Fruit fly (Drosophila melanogaster) whole organism, embryonic: Measurements from ENCODE around the gene Jhbp13.
A peak's percentile ranks its signal among the peaks of the same experiment; 100 is the strongest.

Source experiments
- Aef1 ChIP-seq: fragments of 200-800 bp; sonication (Bioruptor generic); IDR thresholded peaks from 3 replicates; pipeline ENCODE4 v1.3.6; 2022; ENCODE audit warnings: missing biosample characterization, missing genetic modification characterization
- Blimp-1 ChIP-seq: fragments of 200-800 bp; sonication (Bioruptor generic); optimal IDR thresholded peaks from 3 replicates; lab custom pipeline; 2018; ENCODE audit warnings: missing biosample characterization, missing genetic modification characterization, mild to moderate bottlenecking, moderate library complexity, missing genetic modification reagents
- CG10959 ChIP-seq: fragments of 200-800 bp; sonication (Bioruptor generic); IDR thresholded peaks from 2 replicates; pipeline ENCODE4 v1.3.6; 2022; ENCODE audit warnings: missing biosample characterization, missing genetic modification characterization
- CG11247 ChIP-seq: fragments of 200-800 bp; sonication (Bioruptor generic); IDR thresholded peaks from 2 replicates; pipeline ENCODE4 v1.3.6; 2022; ENCODE audit warnings: missing biosample characterization, missing genetic modification characterization
- CG11696 ChIP-seq: fragments of 200-800 bp; sonication (Bioruptor generic); IDR thresholded peaks from 2 replicates; pipeline ENCODE4 v1.3.6; 2022; ENCODE audit warnings: missing biosample characterization, missing genetic modification characterization
- CG12236 ChIP-seq: fragments of 200-800 bp; sonication (Bioruptor generic); optimal IDR thresholded peaks from 2 replicates; lab custom pipeline; 2016; ENCODE audit warnings: missing biosample characterization, missing genetic modification characterization
- CG12744 ChIP-seq: fragments of 200-800 bp; sonication (Bioruptor generic); optimal IDR thresholded peaks from 2 replicates; lab custom pipeline; 2016; ENCODE audit warnings: missing biosample characterization, missing genetic modification characterization
- CG12769 ChIP-seq: fragments of 200-800 bp; sonication (Bioruptor generic); optimal IDR thresholded peaks from 2 replicates; lab custom pipeline; 2019; ENCODE audit warnings: missing biosample characterization, mild to moderate bottlenecking, missing genetic modification characterization, moderate library complexity
- CG14667 ChIP-seq: fragments of 200-800 bp; sonication (Bioruptor generic); IDR thresholded peaks from 2 replicates; pipeline ENCODE4 v1.3.6; 2022; ENCODE audit warnings: missing biosample characterization, missing genetic modification characterization
- CG15011 ChIP-seq: fragments of 200-800 bp; sonication (Bioruptor generic); optimal IDR thresholded peaks from 3 replicates; lab custom pipeline; 2018; ENCODE audit warnings: missing biosample characterization, mild to moderate bottlenecking, missing genetic modification characterization
- CG15696 ChIP-seq: fragments of 200-800 bp; sonication (Bioruptor generic); optimal IDR thresholded peaks from 2 replicates; lab custom pipeline; 2019; ENCODE audit warnings: missing biosample characterization, mild to moderate bottlenecking, missing genetic modification characterization, moderate library complexity
- CG1603 ChIP-seq: fragments of 200-800 bp; sonication (Bioruptor generic); optimal IDR thresholded peaks from 2 replicates; lab custom pipeline; 2019; ENCODE audit warnings: missing biosample characterization, mild to moderate bottlenecking, missing genetic modification characterization, moderate library complexity
- CG16815 ChIP-seq: fragments of 200-800 bp; sonication (Bioruptor generic); optimal IDR thresholded peaks from 3 replicates; lab custom pipeline; 2017; ENCODE audit warnings: missing biosample characterization, mild to moderate bottlenecking, missing genetic modification characterization
- CG2129 ChIP-seq: fragments of 200-800 bp; sonication (Bioruptor generic); IDR thresholded peaks from 2 replicates; pipeline ENCODE4 v1.3.6; 2022; ENCODE audit warnings: missing biosample characterization, missing genetic modification characterization; ENCODE audit not compliant: partially characterized antibody
- CG2202 ChIP-seq: fragments of 200-800 bp; sonication (Bioruptor generic); optimal IDR thresholded peaks from 2 replicates; lab custom pipeline; 2018; ENCODE audit warnings: missing biosample characterization, mild to moderate bottlenecking, missing genetic modification characterization
- CG32767 ChIP-seq: fragments of 200-800 bp; sonication (Bioruptor generic); IDR thresholded peaks from 2 replicates; pipeline ENCODE4 v1.3.6; 2022; ENCODE audit warnings: missing biosample characterization, missing genetic modification characterization
- CG3847 ChIP-seq: fragments of 200-800 bp; sonication (Bioruptor generic); IDR thresholded peaks from 2 replicates; pipeline ENCODE4 v1.3.6; 2022; ENCODE audit warnings: missing biosample characterization, missing genetic modification characterization
- CG6175 ChIP-seq: fragments of 200-800 bp; sonication (Bioruptor generic); IDR thresholded peaks from 3 replicates; pipeline ENCODE4 v1.3.6; 2022; ENCODE audit warnings: missing biosample characterization, missing genetic modification characterization
- CG6254 ChIP-seq: fragments of 200-800 bp; sonication (Bioruptor generic); optimal IDR thresholded peaks from 3 replicates; lab custom pipeline; 2017; ENCODE audit warnings: mild to moderate bottlenecking, missing biosample characterization, missing genetic modification reagents, missing genetic modification characterization
- Chrac-16 ChIP-seq: fragments of 200-800 bp; sonication (Bioruptor generic); optimal IDR thresholded peaks from 3 replicates; lab custom pipeline; 2016; ENCODE audit warnings: missing biosample characterization, missing genetic modification characterization
- CkIIα-i1 ChIP-seq: fragments of 200-800 bp; sonication (Bioruptor generic); IDR thresholded peaks from 2 replicates; pipeline ENCODE4 v1.3.6; 2022; ENCODE audit warnings: missing biosample characterization, missing genetic modification characterization
- Dref ChIP-seq: fragments of 200-800 bp; sonication (Bioruptor generic); IDR thresholded peaks from 2 replicates; pipeline ENCODE4 v1.3.6; 2022; ENCODE audit warnings: missing biosample characterization, missing genetic modification characterization
- HHEX ChIP-seq: fragments of 200-800 bp; sonication (Bioruptor generic); optimal IDR thresholded peaks from 3 replicates; lab custom pipeline; 2017; ENCODE audit warnings: missing biosample characterization, mild to moderate bottlenecking, missing genetic modification characterization, missing genetic modification reagents
- Lhr ChIP-seq: fragments of 200-800 bp; sonication (Bioruptor generic); optimal IDR thresholded peaks from 3 replicates; lab custom pipeline; 2017; ENCODE audit warnings: mild to moderate bottlenecking, missing biosample characterization, missing genetic modification reagents, missing genetic modification characterization
- Lpt ChIP-seq: fragments of >200 bp; optimal IDR thresholded peaks from 2 replicates; lab custom pipeline; 2018; ENCODE audit warnings: missing biosample characterization, missing genetic modification characterization
- MESR4 ChIP-seq: fragments of 200-800 bp; sonication (Bioruptor generic); optimal IDR thresholded peaks from 2 replicates; lab custom pipeline; 2018; ENCODE audit warnings: missing biosample characterization, mild to moderate bottlenecking, missing genetic modification characterization, moderate library complexity
- Mrtf ChIP-seq: fragments of 200-800 bp; sonication (Bioruptor generic); IDR thresholded peaks from 3 replicates; pipeline ENCODE4 v1.3.6; 2022; ENCODE audit warnings: missing biosample characterization, missing genetic modification characterization
- Scr ChIP-seq: fragments of 200-800 bp; sonication (Bioruptor generic); IDR thresholded peaks from 2 replicates; pipeline ENCODE4 v1.3.6; 2022; ENCODE audit warnings: missing biosample characterization, missing genetic modification characterization; ENCODE audit not compliant: partially characterized antibody
- Sox100B ChIP-seq: fragments of 200-800 bp; sonication (Bioruptor generic); optimal IDR thresholded peaks from 3 replicates; lab custom pipeline; 2018; ENCODE audit warnings: missing biosample characterization, mild to moderate bottlenecking, missing genetic modification characterization
- Spps ChIP-seq: fragments of 200-800 bp; sonication (Bioruptor generic); optimal IDR thresholded peaks from 2 replicates; lab custom pipeline; 2018; ENCODE audit warnings: missing biosample characterization, mild to moderate bottlenecking, missing genetic modification characterization
- amos ChIP-seq: fragments of 200-800 bp; sonication (Bioruptor generic); IDR thresholded peaks from 2 replicates; pipeline ENCODE4 v1.3.6; 2022; ENCODE audit warnings: missing biosample characterization, missing genetic modification characterization; ENCODE audit not compliant: partially characterized antibody
- ase ChIP-seq: fragments of 200-800 bp; sonication (Bioruptor generic); IDR thresholded peaks from 3 replicates; pipeline ENCODE4 v1.3.6; 2022; ENCODE audit warnings: missing biosample characterization, missing genetic modification characterization
- cg ChIP-seq: fragments of 200-800 bp; sonication (Bioruptor generic); optimal IDR thresholded peaks from 3 replicates; lab custom pipeline; 2019; ENCODE audit warnings: missing biosample characterization, mild to moderate bottlenecking, missing genetic modification characterization, moderate library complexity
- ci ChIP-seq: fragments of 200-800 bp; sonication (Bioruptor generic); IDR thresholded peaks from 3 replicates; pipeline ENCODE4 v1.3.6; 2022; ENCODE audit warnings: missing biosample characterization, missing genetic modification characterization
- dysf ChIP-seq: fragments of 200-800 bp; sonication (Bioruptor generic); IDR thresholded peaks from 3 replicates; pipeline ENCODE4 v1.3.6; 2022; ENCODE audit warnings: missing biosample characterization, missing genetic modification characterization
- fd102C ChIP-seq: fragments of 200-800 bp; sonication (Bioruptor generic); optimal IDR thresholded peaks from 2 replicates; lab custom pipeline; 2018; ENCODE audit warnings: missing biosample characterization, mild to moderate bottlenecking, missing genetic modification characterization, moderate library complexity
- grau ChIP-seq: fragments of 200-800 bp; optimal IDR thresholded peaks from 3 replicates; lab custom pipeline; 2019; ENCODE audit warnings: missing biosample characterization, mild to moderate bottlenecking, missing genetic modification characterization, moderate library complexity
- hb ChIP-seq: fragments of 200-800 bp; sonication (Bioruptor generic); IDR thresholded peaks from 3 replicates; pipeline ENCODE4 v1.3.6; 2022; ENCODE audit warnings: missing biosample characterization, missing genetic modification characterization; ENCODE audit not compliant: partially characterized antibody
- hbn ChIP-seq: fragments of 200-800 bp; sonication (Bioruptor generic); IDR thresholded peaks from 2 replicates; pipeline ENCODE4 v1.3.6; 2022; ENCODE audit warnings: missing biosample characterization, missing genetic modification characterization; ENCODE audit not compliant: partially characterized antibody
- her ChIP-seq: fragments of 200-800 bp; sonication (Bioruptor generic); optimal IDR thresholded peaks from 2 replicates; lab custom pipeline; 2016; ENCODE audit warnings: missing biosample characterization, missing genetic modification characterization
- ind ChIP-seq: fragments of 200-800 bp; sonication (Bioruptor generic); optimal IDR thresholded peaks from 3 replicates; lab custom pipeline; 2016; ENCODE audit warnings: missing biosample characterization, missing genetic modification characterization
- jing ChIP-seq: fragments of 200-800 bp; sonication (Bioruptor generic); optimal IDR thresholded peaks from 2 replicates; lab custom pipeline; 2018; ENCODE audit warnings: missing biosample characterization, mild to moderate bottlenecking, missing genetic modification characterization
- maf-S ChIP-seq: fragments of 200-800 bp; sonication (Bioruptor generic); optimal IDR thresholded peaks from 2 replicates; lab custom pipeline; 2016; ENCODE audit warnings: missing biosample characterization, missing genetic modification characterization
- nerfin-2 ChIP-seq: fragments of 200-800 bp; sonication (Bioruptor generic); IDR thresholded peaks from 2 replicates; pipeline ENCODE4 v1.3.6; 2022; ENCODE audit warnings: missing biosample characterization, missing genetic modification characterization; ENCODE audit not compliant: partially characterized antibody
- scrt ChIP-seq: fragments of 200-800 bp; sonication (Bioruptor generic); optimal IDR thresholded peaks from 2 replicates; lab custom pipeline; 2018; ENCODE audit warnings: missing biosample characterization, mild to moderate bottlenecking, missing genetic modification characterization, moderate library complexity
- slbo ChIP-seq: fragments of 200-800 bp; sonication (Bioruptor generic); IDR thresholded peaks from 2 replicates; pipeline ENCODE4 v1.3.6; 2022; ENCODE audit warnings: missing biosample characterization, missing genetic modification characterization
- sqz ChIP-seq: fragments of 200-800 bp; sonication (Bioruptor generic); optimal IDR thresholded peaks from 3 replicates; lab custom pipeline; 2018; ENCODE audit warnings: missing biosample characterization, mild to moderate bottlenecking, missing genetic modification characterization
- ssp ChIP-seq: fragments of 200-800 bp; sonication (Bioruptor generic); IDR thresholded peaks from 2 replicates; pipeline ENCODE4 v1.3.6; 2022; ENCODE audit warnings: missing biosample characterization, missing genetic modification characterization
- tap ChIP-seq: fragments of 200-800 bp; optimal IDR thresholded peaks from 3 replicates; lab custom pipeline; 2019; ENCODE audit warnings: missing biosample characterization, mild to moderate bottlenecking, missing genetic modification characterization, moderate library complexity
- tgo ChIP-seq: fragments of 200-800 bp; sonication (Bioruptor generic); IDR thresholded peaks from 3 replicates; pipeline ENCODE4 v1.3.6; 2022; ENCODE audit warnings: missing biosample characterization, missing genetic modification characterization
- tin ChIP-seq: fragments of 200-800 bp; sonication (Bioruptor generic); optimal IDR thresholded peaks from 3 replicates; lab custom pipeline; 2016; ENCODE audit warnings: missing biosample characterization, missing genetic modification characterization

The Jhbp13 gene

DNA sequence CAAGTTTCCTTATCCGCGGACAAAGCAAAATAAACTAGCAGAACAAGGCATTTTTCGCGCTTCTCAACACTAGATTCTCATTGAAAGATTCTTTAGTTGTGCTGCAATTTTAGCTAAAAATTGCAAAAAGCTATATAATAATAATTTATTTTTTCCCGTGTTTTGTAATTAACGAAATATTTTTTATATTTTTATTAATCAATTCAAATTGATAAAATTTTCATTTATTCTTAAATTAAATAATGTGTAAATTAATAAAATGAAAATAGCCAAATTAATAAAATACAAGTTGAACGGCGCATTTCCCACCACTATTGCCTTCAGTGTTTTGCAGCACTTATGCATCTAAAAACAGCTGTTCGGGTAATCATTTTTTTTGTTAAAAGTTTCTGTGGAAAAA is 46.7 kb downstream of the Jhbp13 start, which contains the start of the genes Drep4 and Uvrag (continued):
- TF ChIP-seq nerfin-2 (no peak), Lpt (GFP tag; lab: Kevin White, UChicago) (no peak), Scr (GFP tag; lab: Robert Waterston, UW) (no peak; the same call in 1 of the 2 replicates), tin (GFP tag; lab: Kevin White, UChicago) (peak; percentile 64), Dref (GFP tag; lab: Robert Waterston, UW) (no peak), Sox100B (peak; percentile 75), CG3847 (peak; percentile 85), tgo (GFP tag; lab: Robert Waterston, UW) (peak; percentile 69; the same call in 2 of the 3 replicates), cg (GFP tag; lab: Kevin White, UChicago) (no peak), CG14667 (GFP tag; lab: Robert Waterston, UW) (peak; percentile 34; the same call in 1 of the 2 replicates), Lhr (GFP tag; lab: Kevin White, UChicago) (peak; percentile 35), scrt (GFP tag; lab: Kevin White, UChicago) (peak; percentile 36), Mrtf (GFP tag; lab: Robert Waterston, UW) (no peak), CG32767 (GFP tag; lab: Robert Waterston, UW) (peak; percentile 30; the same call in 1 of the 2 replicates), her (no peak), CG16815 (GFP tag; lab: Kevin White, UChicago) (peak; percentile 43), Chrac-16 (GFP tag; lab: Kevin White, UChicago) (peak; percentile 62), MESR4 (no peak), ci (GFP tag; lab: Robert Waterston, UW) (no peak), CG2202 (tag; lab: Kevin White, UChicago) (no peak), CG10959 (no peak), slbo (GFP tag; lab: Robert Waterston, UW) (peak; percentile 83), CG11247 (0 out of 2 replicates have a peak, but pooled peaks have one; percentile 15), Aef1 (GFP tag; lab: Robert Waterston, UW) (no peak; the same call in 2 of the 3 replicates), maf-S (GFP tag; lab: Kevin White, UChicago) (no peak), sqz (GFP tag; lab: Kevin White, UChicago) (peak; percentile 90), fd102C (GFP tag; lab: Kevin White, UChicago) (no peak), Spps (tag; lab: Kevin White, UChicago) (peak; percentile 27), hb (GFP tag; lab: Robert Waterston, UW) (no peak), ind (peak; percentile 72), dysf (peak; percentile 67; the same call in 2 of the 3 replicates), CG12744 (GFP tag; lab: Kevin White, UChicago) (no peak), CG15011 (GFP tag; lab: Kevin White, UChicago) (no peak), CG15696 (tag; lab: Kevin White, UChicago) (peak; percentile 76), ssp (peak; percentile 54), amos (GFP tag; lab: Robert Waterston, UW) (no peak), jing (GFP tag; lab: Kevin White, UChicago) (no peak), grau (tag; lab: Kevin White, UChicago) (peak; percentile 80), CG6254 (GFP tag; lab: Kevin White, UChicago) (no peak), HHEX (peak; percentile 33), CG2129 (no peak), tap (tag; lab: Kevin White, UChicago) (no peak), CG1603 (tag; lab: Kevin White, UChicago) (no peak), Blimp-1 (GFP tag; lab: Kevin White, UChicago) (peak; percentile 56), CG12769 (tag; lab: Kevin White, UChicago) (no peak), CG6175 (GFP tag; lab: Robert Waterston, UW) (no peak), CG11696 (GFP tag; lab: Robert Waterston, UW) (no peak), hbn (GFP tag; lab: Robert Waterston, UW) (no peak), CG12236 (no peak), ase (GFP tag; lab: Robert Waterston, UW) (no peak), CkIIα-i1 (no peak)
